Fruit fly (Drosophila melanogaster) whole organism, wandering third instar larva: Measurements from ENCODE around the gene ranshi.

Experiments
- Abd-B ChIP-seq: fragments of >200 bp; optimal IDR thresholded peaks from 2 replicates; lab custom pipeline; 2017; ENCODE audit warnings: missing biosample characterization, missing genetic modification characterization
- CG32264 ChIP-seq: fragments of 200-800 bp; sonication (Bioruptor generic); optimal IDR thresholded peaks from 2 replicates; lab custom pipeline; 2016; ENCODE audit warnings: missing biosample characterization, missing genetic modification characterization
- CG9705 ChIP-seq: fragments of 200-800 bp; sonication (Bioruptor generic); optimal IDR thresholded peaks from 2 replicates; lab custom pipeline; 2018; ENCODE audit warnings: missing biosample characterization, mild to moderate bottlenecking, missing genetic modification characterization
- CrebA ChIP-seq: fragments of 200-800 bp; sonication (Bioruptor generic); optimal IDR thresholded peaks from 2 replicates; lab custom pipeline; 2016; ENCODE audit warnings: missing biosample characterization, mild to moderate bottlenecking, missing genetic modification characterization, borderline replicate concordance
- Dfd ChIP-seq: fragments of >200 bp; optimal IDR thresholded peaks from 2 replicates; lab custom pipeline; 2017; ENCODE audit warnings: missing biosample characterization, missing genetic modification characterization
- Dif ChIP-seq: fragments of 200-275, 200-300 bp; sonication (Bioruptor generic); optimal IDR thresholded peaks from 2 replicates; lab custom pipeline; 2018; ENCODE audit warnings: missing biosample characterization, missing genetic modification characterization; ENCODE audit not compliant: partially characterized antibody
- GATAd ChIP-seq: sonication (Bioruptor generic); optimal IDR thresholded peaks from 2 replicates; lab custom pipeline; 2016; ENCODE audit warnings: missing biosample characterization, missing genetic modification characterization
- HLH106 ChIP-seq: fragments of 200-800 bp; optimal IDR thresholded peaks from 3 replicates; lab custom pipeline; 2019; ENCODE audit warnings: missing biosample characterization, mild to moderate bottlenecking, missing genetic modification characterization, moderate library complexity
- Hnf4 ChIP-seq: fragments of 200-800 bp; sonication (Bioruptor generic); optimal IDR thresholded peaks from 2 replicates; lab custom pipeline; 2016; ENCODE audit warnings: missing biosample characterization, mild to moderate bottlenecking, missing genetic modification characterization
- Hr78 ChIP-seq: fragments of >200 bp; optimal IDR thresholded peaks from 2 replicates; lab custom pipeline; 2017; ENCODE audit warnings: missing biosample characterization, missing genetic modification characterization
- Hr83 ChIP-seq: fragments of 200-300 bp; sonication (Bioruptor generic); optimal IDR thresholded peaks from 2 replicates; lab custom pipeline; 2016; ENCODE audit warnings: missing biosample characterization, mild to moderate bottlenecking, missing genetic modification characterization, moderate library complexity; ENCODE audit not compliant: poor library complexity, severe bottlenecking
- Jra ChIP-seq: sonication (Bioruptor generic); optimal IDR thresholded peaks from 2 replicates; lab custom pipeline; 2016; ENCODE audit warnings: missing biosample characterization, missing genetic modification characterization
- Mio ChIP-seq: sonication (Bioruptor generic); optimal IDR thresholded peaks from 2 replicates; lab custom pipeline; 2016; ENCODE audit warnings: missing biosample characterization, missing genetic modification characterization
- Myc ChIP-seq: fragments of >200 bp; optimal IDR thresholded peaks from 2 replicates; lab custom pipeline; 2017
- N ChIP-seq: fragments of >200 bp; optimal IDR thresholded peaks from 2 replicates; lab custom pipeline; 2018; ENCODE audit warnings: missing biosample characterization, missing external identifiers, missing genetic modification characterization
- OdsH ChIP-seq: fragments of 200-800 bp; sonication (Bioruptor generic); optimal IDR thresholded peaks from 2 replicates; lab custom pipeline; 2016; ENCODE audit warnings: missing biosample characterization, mild to moderate bottlenecking, missing genetic modification characterization
- Rel ChIP-seq, 2 experiments: fragments of 200-800 bp; sonication (Bioruptor generic) in 1 of 2; optimal IDR thresholded peaks; 2 replicates in 1 of 2; 3 replicates in 1 of 2; lab custom pipeline; 2016 to 2019; ENCODE audit warnings: mild to moderate bottlenecking in 2 of 2, missing biosample characterization in 2 of 2, missing genetic modification characterization in 2 of 2, moderate library complexity in 1 of 2
- Sp1 ChIP-seq: fragments of 200-800 bp; sonication (Bioruptor generic); optimal IDR thresholded peaks from 3 replicates; lab custom pipeline; 2019; ENCODE audit warnings: missing biosample characterization, mild to moderate bottlenecking, missing genetic modification characterization, moderate library complexity
- Vsx2 ChIP-seq: fragments of 200-300, 225-300 bp; sonication (Bioruptor generic); optimal IDR thresholded peaks from 2 replicates; lab custom pipeline; 2018; ENCODE audit warnings: missing biosample characterization, missing genetic modification characterization; ENCODE audit not compliant: partially characterized antibody
- br ChIP-seq: fragments of 200-800 bp; sonication (Bioruptor generic); optimal IDR thresholded peaks from 2 replicates; lab custom pipeline; 2016; ENCODE audit warnings: missing biosample characterization, missing genetic modification characterization
- brk ChIP-seq: fragments of 200-800 bp; sonication (Bioruptor generic); optimal IDR thresholded peaks from 2 replicates; lab custom pipeline; 2016; ENCODE audit warnings: missing biosample characterization, mild to moderate bottlenecking, missing genetic modification characterization
- dl ChIP-seq, 2 experiments: fragments of 175-275, 200-275 bp in 1 of 2; fragments of 200-275 bp in 1 of 2; sonication (Bioruptor generic); optimal IDR thresholded peaks; lab custom pipeline; 2018; ENCODE audit warnings: mild to moderate bottlenecking in 2 of 2, missing biosample characterization in 2 of 2, missing genetic modification characterization in 2 of 2, moderate library complexity in 2 of 2; ENCODE audit not compliant: partially characterized antibody in 2 of 2, insufficient read depth in 1 of 2
- dmrt93B ChIP-seq: fragments of 200-800 bp; sonication (Bioruptor generic); optimal IDR thresholded peaks from 2 replicates; lab custom pipeline; 2018; ENCODE audit warnings: missing biosample characterization, mild to moderate bottlenecking, missing genetic modification characterization
- dsf ChIP-seq: sonication (Bioruptor generic); optimal IDR thresholded peaks from 2 replicates; lab custom pipeline; 2016; ENCODE audit warnings: missing biosample characterization, missing genetic modification characterization, borderline replicate concordance
- ey ChIP-seq: fragments of 200-800 bp; sonication (Bioruptor generic); optimal IDR thresholded peaks from 2 replicates; lab custom pipeline; 2016; ENCODE audit warnings: missing biosample characterization, missing genetic modification characterization
- foxo ChIP-seq, 2 experiments: fragments of 200-800 bp; sonication (Bioruptor generic); optimal IDR thresholded peaks; 2 replicates in 1 of 2; 3 replicates in 1 of 2; lab custom pipeline; 2016 to 2017; ENCODE audit warnings: missing biosample characterization in 2 of 2, missing genetic modification characterization in 2 of 2
- fru ChIP-seq: fragments of 200-800 bp; sonication (Bioruptor generic); optimal IDR thresholded peaks from 3 replicates; lab custom pipeline; 2016; ENCODE audit warnings: missing biosample characterization, mild to moderate bottlenecking, missing genetic modification characterization
- h ChIP-seq: fragments of 200-800 bp; sonication (Bioruptor generic); optimal IDR thresholded peaks from 3 replicates; lab custom pipeline; 2016; ENCODE audit warnings: missing biosample characterization, mild to moderate bottlenecking, missing genetic modification characterization
- jim ChIP-seq: fragments of 175-275, 200-325 bp; sonication (Bioruptor generic); optimal IDR thresholded peaks from 2 replicates; lab custom pipeline; 2016; ENCODE audit warnings: missing biosample characterization, mild to moderate bottlenecking, missing genetic modification characterization
- lola ChIP-seq: fragments of >200 bp; optimal IDR thresholded peaks from 2 replicates; lab custom pipeline; 2017; ENCODE audit warnings: missing biosample characterization, missing genetic modification characterization
- pan ChIP-seq: fragments of >200 bp; optimal IDR thresholded peaks from 2 replicates; lab custom pipeline; 2017
- psq ChIP-seq: fragments of 200-800 bp; sonication (Bioruptor generic); optimal IDR thresholded peaks from 3 replicates; lab custom pipeline; 2017; ENCODE audit warnings: missing biosample characterization, mild to moderate bottlenecking, missing genetic modification characterization, moderate library complexity
- rgr ChIP-seq: fragments of 200-800 bp; sonication (Bioruptor generic); optimal IDR thresholded peaks from 3 replicates; lab custom pipeline; 2016; ENCODE audit warnings: missing biosample characterization, mild to moderate bottlenecking, missing genetic modification characterization
- sage ChIP-seq: fragments of 200-800 bp; sonication (Bioruptor generic); optimal IDR thresholded peaks from 2 replicates; lab custom pipeline; 2016; ENCODE audit warnings: missing biosample characterization, mild to moderate bottlenecking, missing genetic modification characterization
- sv ChIP-seq: fragments of 200-800 bp; sonication (Bioruptor generic); optimal IDR thresholded peaks from 3 replicates; lab custom pipeline; 2016; ENCODE audit warnings: missing biosample characterization, missing genetic modification characterization
- tai ChIP-seq: sonication (Bioruptor generic); optimal IDR thresholded peaks from 2 replicates; lab custom pipeline; 2016; ENCODE audit warnings: missing biosample characterization, missing genetic modification characterization
- usp ChIP-seq: fragments of >200 bp; optimal IDR thresholded peaks from 2 replicates; lab custom pipeline; 2017; ENCODE audit warnings: missing biosample characterization, missing genetic modification characterization
- woc ChIP-seq: sonication (Bioruptor generic); optimal IDR thresholded peaks from 2 replicates; lab custom pipeline; 2016; ENCODE audit warnings: missing biosample characterization, mild to moderate bottlenecking, missing genetic modification characterization

Gene ranshi

dm6 chr3R:8731597-8732263, 2.2 kb upstream of the ranshi start, which contains the start of the genes M1BP and CG8202:
M1BP (minus strand) TSS chr3R:8731698.
CG8202 (plus strand) TSS chr3R:8732091.
- TF ChIP-seq fru (GFP tag; lab: Kevin White, UChicago), result peak; percentile 75
- no peak for TF ChIP-seq Rel (GFP tag; optimal IDR thresholded peaks at IDR 0.05; lab: Kevin White, UChicago)
- peak; percentile 65 for TF ChIP-seq Rel (tag; optimal IDR thresholded peaks at IDR 0.05; lab: Kevin White, UChicago)
- TF ChIP-seq brk (GFP tag; lab: Kevin White, UChicago), result no peak
- peak; percentile 64 for TF ChIP-seq br (GFP tag; lab: Kevin White, UChicago)
- TF ChIP-seq pan, result no peak
- TF ChIP-seq Myc (lab: Kevin White, UChicago), result peak; percentile 42
- TF ChIP-seq CG9705 (GFP tag; lab: Kevin White, UChicago), result peak; percentile 78
- TF ChIP-seq ey, result peak; percentile 59
- TF ChIP-seq Abd-B, result no peak
- TF ChIP-seq Dfd (GFP tag; lab: Kevin White, UChicago), result no peak
- no peak for TF ChIP-seq Vsx2 (GFP tag; lab: Kevin White, UChicago)
- peak; percentile 86 for TF ChIP-seq rgr (GFP tag; lab: Kevin White, UChicago)
- peak in 1 of 2 experiments; percentile 89 for TF ChIP-seq foxo (GFP tag; optimal IDR thresholded peaks at IDR 0.05; lab: Kevin White, UChicago)
- peak; percentile 92 for TF ChIP-seq Sp1 (GFP tag; lab: Kevin White, UChicago)
- no peak for TF ChIP-seq GATAd (GFP tag; lab: Kevin White, UChicago)
- TF ChIP-seq Jra (GFP tag; lab: Kevin White, UChicago), result peak; percentile 44
- no peak for TF ChIP-seq usp (GFP tag; lab: Kevin White, UChicago)
- TF ChIP-seq N (GFP tag; lab: Kevin White, UChicago), result no peak
- TF ChIP-seq tai (GFP tag; lab: Kevin White, UChicago), result no peak
- no peak for TF ChIP-seq Dif
- TF ChIP-seq Hr83, result peak; percentile 58
- no peak for TF ChIP-seq dl (GFP tag; optimal IDR thresholded peaks at IDR 0.05; lab: Kevin White, UChicago; ENCODE audit: insufficient read depth in 1 of 2, partially characterized antibody in 2 of 2)
- TF ChIP-seq psq (GFP tag; lab: Kevin White, UChicago), result peak; percentile 88
- peak; percentile 41 for TF ChIP-seq sage (GFP tag; lab: Kevin White, UChicago)
- TF ChIP-seq woc (GFP tag; lab: Kevin White, UChicago), result peak; percentile 63
- TF ChIP-seq Hr78 (GFP tag; lab: Kevin White, UChicago), result no peak
- no peak for TF ChIP-seq CrebA (GFP tag; lab: Kevin White, UChicago)
- no peak for TF ChIP-seq CG32264
- peak; percentile 44 for TF ChIP-seq Mio (GFP tag; lab: Kevin White, UChicago)
- peak; percentile 70 for TF ChIP-seq Hnf4 (GFP tag; lab: Kevin White, UChicago)
- peak; percentile 35 for TF ChIP-seq dsf
- peak; percentile 74 for TF ChIP-seq h (GFP tag; lab: Kevin White, UChicago)
- no peak for TF ChIP-seq lola (GFP tag; lab: Kevin White, UChicago)
- peak; percentile 32 for TF ChIP-seq jim
- peak; percentile 91 for TF ChIP-seq HLH106 (tag; lab: Kevin White, UChicago)
- TF ChIP-seq sv (GFP tag; lab: Kevin White, UChicago), result peak; percentile 44
- TF ChIP-seq dmrt93B (GFP tag; lab: Kevin White, UChicago), result peak; percentile 87
- TF ChIP-seq OdsH (GFP tag; lab: Kevin White, UChicago), result peak; percentile 83

- TF ChIP-seq Hr83 (peak; percentile 79), CG32264 (no peak), Rel (GFP tag; optimal IDR thresholded peaks at IDR 0.05; lab: Kevin White, UChicago) (no peak), Rel (tag; optimal IDR thresholded peaks at IDR 0.05; lab: Kevin White, UChicago) (peak; percentile 97), ey (peak; percentile 18), N (GFP tag; lab: Kevin White, UChicago) (no peak), dsf (no peak), Dif (no peak), OdsH (GFP tag; lab: Kevin White, UChicago) (peak; percentile 1)
These were observed 2.9 kb downstream of the ranshi start, which contains the start of gene CG8159 for dm6 chr3R:8726632-8727031. CG8159 (plus strand) TSS chr3R:8726854.
